Fruit fly (Drosophila melanogaster) whole organism: ENCODE data around the gene Trf.

Source experiments
- CG8478 ChIP-seq: fragments of >200 bp; optimal IDR thresholded peaks from 2 replicates; lab custom pipeline; 2018; ENCODE audit warnings: inconsistent platforms
- Dll ChIP-seq: fragments of >200 bp; optimal IDR thresholded peaks from 2 replicates; lab custom pipeline; 2017
- EcR ChIP-seq, 2 experiments: fragments of >200 bp; optimal IDR thresholded peaks; 2 replicates each; lab custom pipeline; 2017; ENCODE audit warnings: missing biosample characterization in 2 of 2, missing genetic modification characterization in 2 of 2, missing genetic modification reagents in 2 of 2
- pan ChIP-seq: fragments of >200 bp; optimal IDR thresholded peaks from 2 replicates; lab custom pipeline; 2017
- psq ChIP-seq: fragments of >200 bp; optimal IDR thresholded peaks from 2 replicates; lab custom pipeline; 2017
- usp ChIP-seq: fragments of >200 bp; optimal IDR thresholded peaks from 2 replicates; lab custom pipeline; 2017; ENCODE audit warnings: missing biosample characterization, missing genetic modification characterization, mixed read lengths

- TF ChIP-seq pan (lab: Kevin White, UChicago) (no peak), CG8478 (lab: Kevin White, UChicago) (no peak), EcR (GFP tag; optimal IDR thresholded peaks at IDR 0.05; lab: Kevin White, UChicago) (no peak), psq (no peak), usp (no peak), Dll (no peak)
Measured at dm6 chr2L:8100489-8101352, 28.0 kb downstream of the Trf start.
